Worm (Caenorhabditis elegans) whole organism, L4/young adult: Measurements from ENCODE around the gene clec-225.
"Not testable (repeated sequence)": the region's sequence is repeated elsewhere in the genome, so short reads cannot be mapped to it uniquely, and the experiment has no call there.

Experiments used
- W03F9.2 ChIP-seq: fragments of 150-350 bp; optimal IDR thresholded peaks from 2 replicates; lab custom pipeline; 2014; ENCODE audit warnings: missing biosample characterization, missing genetic modification characterization
- dao-5 ChIP-seq: sonication (generic microtip); optimal IDR thresholded peaks from 2 replicates; lab custom pipeline; 2016; ENCODE audit warnings: missing genotype, missing genetic modification characterization, moderate library complexity, missing compliant biosample characterization
- him-1 ChIP-seq: sonication (generic microtip); optimal IDR thresholded peaks from 2 replicates; lab custom pipeline; 2016; ENCODE audit warnings: missing genotype, missing genetic modification reagents, missing genetic modification characterization, missing compliant biosample characterization

Gene clec-225

DNA sequence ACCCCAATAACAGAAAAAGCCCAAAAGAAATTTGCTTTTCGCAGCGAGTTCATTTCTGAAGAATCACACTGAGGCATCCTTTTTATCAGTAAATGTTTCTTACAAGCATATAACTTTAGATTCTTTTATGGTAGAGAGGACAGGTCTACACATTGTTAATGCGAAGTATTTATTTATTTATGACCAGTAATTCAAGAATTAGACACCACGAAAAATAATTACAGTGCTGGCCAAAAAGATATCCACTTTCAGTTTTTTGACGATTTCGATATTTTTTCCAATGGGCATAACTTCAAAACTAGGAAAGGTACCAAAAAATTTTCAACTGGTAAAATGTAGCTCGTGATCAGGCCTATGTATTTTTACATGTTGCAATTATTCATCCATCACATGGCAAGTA lies at the start of gene clec-225:
Gene clec-225 (minus strand): TSS at position 101 of the 400 bp plus-strand sequence.
- not testable (repeated sequence) for TF ChIP-seq him-1 (tag; lab: Kevin White, UChicago); dao-5; W03F9.2 (tag; lab: Kevin White, UChicago)

DNA sequence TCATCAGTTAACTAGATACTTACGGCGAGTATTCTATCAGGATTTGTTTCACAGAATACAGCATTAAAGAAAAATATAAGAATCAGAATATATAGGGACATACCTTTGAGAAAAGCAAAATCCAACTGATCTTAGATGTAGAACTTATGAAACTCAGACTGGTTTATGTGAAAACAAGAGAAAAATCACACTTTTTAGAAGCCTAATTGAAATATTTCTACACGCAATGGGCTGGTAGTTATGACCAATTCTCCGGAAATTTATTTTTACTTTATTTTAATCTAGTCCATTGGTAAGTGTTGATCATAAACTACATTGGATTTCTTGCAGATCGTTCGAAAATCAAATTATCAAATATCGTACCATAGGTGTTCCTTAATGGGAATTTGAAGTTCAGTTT lies 49.5 kb upstream of the clec-225 start, which contains the start of gene T09E8.4:
Gene T09E8.4 (minus strand): TSS at position 101 of the 400 bp plus-strand sequence.
- TF ChIP-seq dao-5 (no peak), W03F9.2 (tag; lab: Kevin White, UChicago) (no peak), him-1 (tag; lab: Kevin White, UChicago) (no peak)

DNA sequence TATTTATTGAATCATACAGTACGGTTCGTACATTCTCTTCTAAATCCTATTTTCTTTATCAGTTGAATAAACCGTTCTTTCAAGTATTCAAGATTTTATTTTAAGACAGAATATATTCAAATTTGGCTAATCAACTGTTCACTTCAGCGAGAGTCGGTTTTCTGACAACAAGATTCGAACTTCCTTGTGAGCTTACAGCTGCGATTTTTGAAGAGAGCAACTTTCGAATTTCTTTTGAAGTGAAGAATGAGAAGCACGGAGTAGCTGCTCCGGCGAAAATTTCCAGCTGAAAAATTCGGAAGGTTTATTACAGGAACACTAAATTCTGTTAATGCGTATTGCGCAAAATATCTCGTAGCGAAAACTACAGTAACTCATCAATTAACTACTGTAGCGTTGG lies 46.8 kb upstream of the clec-225 start:
- no peak for TF ChIP-seq him-1 (tag; lab: Kevin White, UChicago)
- no peak for TF ChIP-seq dao-5
- TF ChIP-seq W03F9.2 (tag; lab: Kevin White, UChicago), result no peak

DNA sequence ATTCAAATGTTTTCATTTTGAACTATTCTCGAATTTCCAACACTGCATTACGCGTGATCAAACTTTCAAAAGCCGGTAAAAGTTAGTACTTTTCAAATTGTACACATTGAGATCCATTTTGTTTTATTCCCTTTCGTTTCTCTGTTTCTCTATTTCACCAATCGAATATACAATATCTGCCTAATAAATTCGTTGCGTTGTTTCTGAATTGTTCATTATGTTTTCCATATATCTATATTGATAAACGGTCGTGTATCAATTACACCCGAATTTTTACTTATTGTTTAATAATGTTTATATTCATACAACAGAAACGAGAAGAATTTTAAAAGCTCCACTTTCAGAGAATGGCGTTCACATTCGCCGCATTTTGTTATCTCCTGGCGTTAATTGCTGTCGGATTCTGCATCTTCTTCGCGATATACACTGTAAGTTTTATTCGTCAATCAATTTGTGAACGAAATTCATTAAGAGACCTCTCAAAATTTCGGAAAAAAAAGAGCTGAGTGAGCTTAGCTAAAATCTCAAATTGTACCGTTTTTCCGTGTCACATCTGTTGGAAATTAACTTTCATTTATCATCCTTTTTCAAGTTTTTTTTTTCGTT lies 45.4 kb upstream of the clec-225 start, which contains the start of gene cni-1:
Gene cni-1 (plus strand): TSS at position 345 of the 606 bp plus-strand sequence.
- no peak for TF ChIP-seq dao-5
- no peak for TF ChIP-seq W03F9.2 (tag; lab: Kevin White, UChicago)
- TF ChIP-seq him-1 (tag; lab: Kevin White, UChicago), result no peak

DNA sequence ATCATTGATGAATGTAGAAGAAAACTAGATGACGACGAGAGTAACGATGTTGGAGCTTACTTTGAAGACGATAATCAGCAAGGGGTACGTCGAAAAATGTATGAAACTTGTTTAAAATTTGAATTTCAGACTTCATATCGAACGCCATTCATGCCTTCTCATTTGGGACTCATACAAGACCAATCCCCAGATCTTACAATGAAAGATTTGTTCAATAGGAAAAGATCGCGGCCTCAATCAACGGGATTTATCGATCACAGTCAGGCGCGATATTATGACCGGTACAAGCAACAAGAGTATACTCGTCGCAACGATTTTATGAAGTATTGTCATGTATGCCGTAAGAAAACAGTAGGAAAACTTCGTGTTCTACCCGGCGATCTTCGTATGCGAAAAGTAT lies 42.1 kb upstream of the clec-225 start:
- TF ChIP-seq dao-5 (no peak), him-1 (tag; lab: Kevin White, UChicago) (no peak), W03F9.2 (tag; lab: Kevin White, UChicago) (no peak)

DNA sequence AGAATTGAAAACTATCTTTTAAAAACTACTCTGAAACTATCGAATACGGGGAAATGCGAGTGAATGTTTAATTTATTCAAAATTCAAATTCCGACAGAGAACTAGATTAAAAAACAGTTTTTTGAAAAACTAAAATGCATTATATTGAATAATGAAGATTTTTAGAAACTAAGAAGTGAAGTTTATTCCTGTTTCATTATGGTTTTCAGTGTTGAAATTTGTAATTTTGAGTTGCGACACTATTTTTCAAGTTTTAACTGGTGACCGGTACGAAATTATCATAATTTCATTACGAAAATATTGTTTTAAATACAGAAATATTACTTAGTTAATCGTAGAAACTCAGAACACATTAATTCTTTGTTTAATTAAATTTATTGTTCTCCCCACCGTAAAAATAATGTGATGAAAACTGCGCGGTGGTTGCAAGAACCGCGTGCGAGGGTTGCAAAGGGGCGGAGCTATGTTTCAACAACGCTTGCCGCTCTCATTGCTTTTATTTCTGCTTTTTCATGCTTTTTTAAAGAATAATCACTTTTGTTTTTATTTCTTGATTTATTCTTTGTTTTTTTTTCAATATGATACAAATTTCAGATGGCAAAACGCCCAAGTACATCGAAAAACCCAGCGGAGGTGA lies 41.5 kb upstream of the clec-225 start, which contains the start of gene him-17:
Gene him-17 (plus strand): TSS at position 595 of the 637 bp plus-strand sequence.
- TF ChIP-seq W03F9.2 (tag; lab: Kevin White, UChicago), result peak; percentile 62
- TF ChIP-seq dao-5, result no peak

DNA sequence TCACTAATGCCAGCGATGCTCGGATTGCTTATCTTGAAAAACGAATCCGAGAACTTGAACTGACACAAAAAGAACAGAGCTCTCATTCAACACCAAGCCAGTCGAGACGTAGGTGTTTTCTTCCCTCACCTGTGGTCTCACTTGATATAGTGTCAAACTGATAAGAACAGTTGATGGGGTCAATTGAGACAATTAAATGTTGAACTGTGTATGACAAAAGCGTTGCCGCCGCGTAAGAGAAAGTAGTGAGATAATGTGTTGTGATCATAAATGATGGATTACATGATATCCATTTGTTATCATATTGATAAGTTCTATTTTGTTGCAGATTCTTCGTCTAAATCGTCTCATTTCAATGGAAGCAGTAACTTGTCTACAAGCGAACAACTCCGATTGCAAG lies 39.0 kb upstream of the clec-225 start:
- no peak for TF ChIP-seq him-1 (tag; lab: Kevin White, UChicago)
- TF ChIP-seq dao-5, result no peak
- no peak for TF ChIP-seq W03F9.2 (tag; lab: Kevin White, UChicago)

DNA sequence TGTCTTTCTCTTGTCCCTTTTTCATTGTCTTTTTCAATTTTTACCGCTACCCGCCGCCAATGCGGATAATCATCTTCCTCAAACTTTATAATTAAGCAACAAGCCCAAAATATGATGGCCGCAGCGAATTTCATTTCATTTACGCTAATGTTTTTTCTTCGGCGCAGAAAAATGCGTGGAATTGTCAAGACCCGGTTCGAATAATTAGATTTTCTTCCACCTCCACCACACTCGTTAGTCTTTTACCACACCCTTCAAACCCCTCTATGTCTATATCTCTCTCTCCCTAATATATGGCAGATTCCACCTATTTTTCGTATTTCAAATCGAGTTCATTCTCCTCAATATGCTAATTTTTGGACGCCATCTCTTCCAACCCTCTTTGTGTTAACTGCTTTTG lies 35.8 kb upstream of the clec-225 start:
- TF ChIP-seq him-1 (tag; lab: Kevin White, UChicago) (no peak), dao-5 (no peak), W03F9.2 (tag; lab: Kevin White, UChicago) (no peak)

DNA sequence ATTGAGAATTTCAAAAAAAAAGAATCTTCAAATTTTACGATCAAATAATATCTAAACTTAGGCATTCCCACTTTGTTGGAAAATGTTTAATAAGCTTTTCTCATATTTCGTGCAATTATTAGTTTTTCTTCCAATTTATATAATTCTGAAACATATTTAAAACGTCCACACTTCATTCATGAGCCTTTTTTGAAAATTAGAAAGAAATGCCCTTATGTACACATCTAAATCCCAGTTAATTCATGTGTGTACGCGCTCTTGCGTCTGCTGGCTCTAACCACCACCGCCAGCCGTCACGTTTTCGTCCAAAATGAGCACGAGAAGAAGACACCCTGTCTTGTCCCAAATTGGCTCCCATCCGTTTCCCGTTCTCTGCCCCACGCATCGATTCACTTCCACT lies 31.9 kb upstream of the clec-225 start:
- TF ChIP-seq W03F9.2 (tag; lab: Kevin White, UChicago) (no peak), him-1 (tag; lab: Kevin White, UChicago) (no peak), dao-5 (no peak)

DNA sequence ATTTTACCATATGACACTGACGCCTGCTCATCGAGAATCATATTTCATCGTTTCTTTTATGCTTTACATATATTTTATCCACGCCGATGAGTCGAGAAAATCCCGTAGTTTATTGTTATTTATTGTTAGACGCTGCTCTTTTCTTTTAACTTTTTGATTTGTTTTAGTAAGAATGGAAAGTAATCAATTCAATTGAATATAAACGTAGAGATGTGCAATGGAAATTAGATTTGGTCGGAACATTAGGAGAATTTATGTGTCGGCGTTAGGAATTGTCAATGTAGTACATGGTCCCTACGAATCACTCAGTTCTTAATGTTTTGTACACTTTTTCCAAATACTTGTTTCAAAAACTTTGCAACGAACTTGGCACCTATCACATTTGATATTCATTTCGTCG lies 30.6 kb upstream of the clec-225 start:
- no peak for TF ChIP-seq dao-5
- no peak for TF ChIP-seq W03F9.2 (tag; lab: Kevin White, UChicago)
- no peak for TF ChIP-seq him-1 (tag; lab: Kevin White, UChicago)

DNA sequence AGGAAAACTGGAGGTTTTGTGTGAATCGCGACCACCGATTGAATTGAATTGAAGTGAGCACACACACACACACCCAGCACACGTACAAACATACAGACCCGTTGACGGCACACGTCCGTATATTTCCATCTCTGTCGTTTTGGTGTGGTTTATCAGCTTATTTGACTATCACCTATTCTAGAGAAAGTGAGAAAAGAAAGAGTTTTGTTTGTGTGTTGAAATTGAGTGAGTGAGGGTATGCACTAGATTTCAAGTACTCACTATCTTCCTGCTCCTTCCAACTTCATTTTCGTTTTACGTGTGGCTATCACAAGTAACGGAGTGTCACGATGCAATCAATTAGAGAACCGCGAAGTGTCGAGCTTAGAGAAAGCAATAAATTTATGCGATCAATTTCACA lies 29.2 kb upstream of the clec-225 start:
- TF ChIP-seq dao-5 (no peak), him-1 (tag; lab: Kevin White, UChicago) (no peak), W03F9.2 (tag; lab: Kevin White, UChicago) (no peak)

DNA sequence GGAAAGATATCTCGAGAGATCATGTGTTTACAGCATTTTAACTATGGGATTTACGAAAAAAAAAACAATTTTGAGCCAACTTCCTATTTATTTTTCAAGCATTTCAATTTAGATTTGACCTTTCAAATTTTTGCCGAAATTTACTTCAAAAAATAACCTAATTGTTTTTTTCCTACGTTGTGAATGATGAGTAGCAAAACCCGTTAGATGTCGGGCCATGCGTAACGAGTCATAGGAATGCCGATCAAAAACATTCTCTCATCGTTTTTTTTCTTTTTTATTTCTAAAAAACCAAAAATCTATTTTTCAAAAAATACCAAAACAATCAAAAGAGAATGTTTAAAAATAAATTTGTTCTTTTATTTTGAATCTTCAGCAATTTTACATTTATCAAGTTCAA lies 28.2 kb upstream of the clec-225 start:
- TF ChIP-seq him-1 (tag; lab: Kevin White, UChicago), result no peak
- no peak for TF ChIP-seq W03F9.2 (tag; lab: Kevin White, UChicago)
- TF ChIP-seq dao-5, result no peak

DNA sequence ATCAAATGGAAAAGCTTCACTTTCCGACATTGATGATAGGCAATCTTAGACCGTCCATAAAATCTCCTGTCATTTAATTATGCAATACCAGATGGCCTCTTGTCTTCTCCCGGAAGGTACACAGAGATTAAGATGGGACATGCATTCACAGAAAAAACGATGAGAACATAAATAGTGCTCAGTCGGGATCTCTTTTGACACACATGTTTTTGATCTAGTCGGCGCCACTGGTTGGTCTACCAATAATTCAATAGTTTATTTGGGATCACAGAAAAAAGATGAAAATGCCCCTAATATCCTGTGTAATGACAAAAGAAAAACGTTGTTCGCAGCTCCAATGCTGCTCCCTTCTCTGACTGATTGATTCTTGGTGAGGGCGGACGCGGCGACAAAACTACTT lies 26.4 kb upstream of the clec-225 start:
- TF ChIP-seq dao-5 (no peak), him-1 (tag; lab: Kevin White, UChicago) (no peak), W03F9.2 (tag; lab: Kevin White, UChicago) (no peak)

DNA sequence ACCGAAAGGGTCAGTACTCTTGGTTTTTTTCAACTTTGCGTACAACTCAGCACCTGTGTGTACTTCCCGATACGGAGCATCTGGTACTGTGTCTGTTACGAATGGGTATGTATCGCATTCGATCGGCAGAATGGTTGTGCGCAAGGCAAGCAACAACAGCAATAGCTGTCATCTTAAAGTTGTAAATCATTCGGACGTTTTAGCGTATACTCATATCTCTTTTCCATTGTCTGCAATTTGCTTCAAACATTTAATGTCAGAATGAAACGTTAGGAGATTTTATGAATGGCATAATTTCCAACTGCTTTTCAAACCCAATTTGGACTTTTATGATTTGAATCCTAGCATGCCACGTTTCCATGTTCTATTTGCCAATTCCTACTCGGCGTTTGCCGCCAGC lies 22.4 kb upstream of the clec-225 start:
- TF ChIP-seq him-1 (tag; lab: Kevin White, UChicago) (no peak), dao-5 (no peak), W03F9.2 (tag; lab: Kevin White, UChicago) (no peak)
